Worm (Caenorhabditis elegans): ENCODE measurements around the gene T03G11.9.

DNA sequence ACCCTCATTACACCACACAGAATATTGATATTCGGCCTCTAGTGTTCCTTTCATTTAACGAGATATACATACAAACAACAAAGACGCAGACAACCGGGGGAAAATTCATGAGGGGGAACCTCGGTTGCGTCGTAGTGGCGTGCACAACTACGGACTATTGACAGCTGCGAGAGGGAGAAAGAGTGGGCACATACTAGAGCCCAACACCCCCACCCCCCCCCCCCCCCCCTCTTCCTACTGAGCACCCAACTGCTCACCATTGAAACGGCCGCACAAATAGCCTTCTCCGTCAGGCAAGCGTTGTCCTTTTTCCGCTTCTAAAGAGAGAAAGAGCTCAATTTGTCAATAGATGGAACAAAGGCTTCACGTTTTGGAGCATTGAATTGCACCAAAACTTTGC lies 43.9 kb upstream of the T03G11.9 start:
- no peak for TF ChIP-seq tbx-7 (tag; optimal IDR thresholded peaks at IDR 0.05)
- TF ChIP-seq ttx-3 (tag; optimal IDR thresholded peaks at IDR 0.05): no peak
- no peak for TF ChIP-seq ama-1 (optimal IDR thresholded peaks at IDR 0.05)
- TF ChIP-seq nhr-232 (tag; optimal IDR thresholded peaks at IDR 0.05): no peak
